Worm (Caenorhabditis elegans) whole organism, L4/young adult: ENCODE measurements around the gene Y43F8B.22.

Experiments used
- dao-5 ChIP-seq: sonication (generic microtip); optimal IDR thresholded peaks from 2 replicates; lab custom pipeline; 2016; ENCODE audit warnings: missing genotype, missing genetic modification characterization, moderate library complexity, missing compliant biosample characterization
- him-1 ChIP-seq: sonication (generic microtip); optimal IDR thresholded peaks from 2 replicates; lab custom pipeline; 2016; ENCODE audit warnings: missing genotype, missing genetic modification reagents, missing genetic modification characterization, missing compliant biosample characterization

DNA sequence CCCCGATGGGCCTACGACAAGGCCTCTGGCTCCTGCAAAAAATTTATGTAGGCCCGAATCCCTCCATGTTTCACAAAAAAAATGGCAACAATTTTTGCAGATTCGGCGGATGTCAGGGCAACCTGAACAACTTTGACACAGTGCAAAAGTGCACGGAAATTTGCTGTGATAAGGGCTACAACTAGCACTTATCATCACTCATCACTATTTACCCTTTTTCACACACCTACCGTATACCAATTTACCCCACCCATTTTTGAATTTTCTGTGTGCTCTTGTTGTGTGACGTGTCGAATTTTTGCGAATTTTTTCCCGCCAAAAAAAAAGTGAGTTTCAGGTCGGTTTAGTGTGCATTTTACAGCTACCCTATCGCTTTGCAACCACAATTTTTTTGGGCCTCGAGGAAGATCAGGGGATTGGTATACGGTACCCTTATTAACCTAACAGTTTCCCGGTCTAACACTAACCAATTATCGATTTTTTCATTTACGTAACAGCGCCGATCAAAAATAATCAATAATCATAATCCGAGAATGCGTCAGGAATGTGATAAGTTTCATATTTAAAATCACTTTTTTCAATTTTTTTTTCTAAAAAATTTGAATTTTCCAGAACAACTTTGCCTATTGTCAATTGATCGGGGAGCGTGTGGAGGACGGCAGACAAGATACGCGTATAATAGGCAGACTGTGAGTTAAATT lies 36.0 kb downstream of the Y43F8B.22 start:
- no peak for TF ChIP-seq him-1 (tag; lab: Kevin White, UChicago)
- no peak for TF ChIP-seq dao-5 (tag; lab: Kevin White, UChicago)
